Worm (Caenorhabditis elegans) whole organism, midembryonic: Measurements from ENCODE around the gene gcy-25.

ENCODE experiments used
- T22C8.4 ChIP-seq: fragments of 200-800 bp; sonication (Bioruptor generic); IDR thresholded peaks from 2 replicates; pipeline ENCODE4 v1.3.6; 2022; ENCODE audit warnings: missing genetic modification characterization, missing compliant biosample characterization
- cog-1 ChIP-seq: sonication (generic microtip); optimal IDR thresholded peaks from 2 replicates; lab custom pipeline; 2016; ENCODE audit warnings: missing genetic modification characterization, missing compliant biosample characterization
- flt-1 ChIP-seq: fragments of 200-800 bp; sonication (Bioruptor generic); IDR thresholded peaks from 2 replicates; pipeline ENCODE4 v1.3.6; 2022; ENCODE audit warnings: missing genetic modification characterization, missing compliant biosample characterization
- klf-2 ChIP-seq: fragments of 200-800 bp; sonication (Bioruptor generic); conservative IDR thresholded peaks from 2 replicates; pipeline ENCODE4 v1.3.6; 2022; ENCODE audit warnings: missing genetic modification reagents, missing genetic modification characterization, missing compliant biosample characterization
- med-1 ChIP-seq: sonication (generic microtip); optimal IDR thresholded peaks from 2 replicates; lab custom pipeline; 2017; ENCODE audit warnings: missing genetic modification characterization, mild to moderate bottlenecking, missing compliant biosample characterization, antibody characterized with exemption, missing genetic modification reagents; ENCODE audit not compliant: insufficient read depth
- ref-1 ChIP-seq: fragments of 200-800 bp; sonication (Bioruptor generic); conservative IDR thresholded peaks from 2 replicates; pipeline ENCODE4 v1.3.6; 2022; ENCODE audit warnings: missing genetic modification reagents, missing genetic modification characterization, missing compliant biosample characterization
- tab-1 ChIP-seq: fragments of 200-800 bp; sonication (Bioruptor generic); IDR thresholded peaks from 2 replicates; pipeline ENCODE4 v1.3.6; 2022; ENCODE audit warnings: missing genetic modification characterization, missing compliant biosample characterization
- ztf-23 ChIP-seq: fragments of 200-800 bp; sonication (Bioruptor generic); IDR thresholded peaks from 2 replicates; pipeline ENCODE4 v1.3.6; 2022; ENCODE audit warnings: missing genetic modification reagents, missing genetic modification characterization, missing compliant biosample characterization
- ztf-29 ChIP-seq: fragments of 200-800 bp; sonication (Bioruptor generic); IDR thresholded peaks from 2 replicates; pipeline ENCODE4 v1.3.6; 2022; ENCODE audit warnings: missing genetic modification reagents, missing genetic modification characterization, missing compliant biosample characterization

gcy-25 gene

ce11 chrIV:15872633-15873032 is at the start of gene gcy-25:
TSS of gene gcy-25 (plus strand) at chrIV:15872933.
- TF ChIP-seq tab-1 (GFP tag; lab: Robert Waterston, UW) (no peak), T22C8.4 (GFP tag; lab: Robert Waterston, UW) (no peak), ztf-23 (GFP tag; lab: Robert Waterston, UW) (no peak), med-1 (GFP tag; lab: Kevin White, UChicago) (no peak), cog-1 (no peak), klf-2 (GFP tag; lab: Robert Waterston, UW) (no peak), flt-1 (no peak), ref-1 (GFP tag; lab: Robert Waterston, UW) (no peak), ztf-29 (GFP tag; lab: Robert Waterston, UW) (no peak)

DNA sequence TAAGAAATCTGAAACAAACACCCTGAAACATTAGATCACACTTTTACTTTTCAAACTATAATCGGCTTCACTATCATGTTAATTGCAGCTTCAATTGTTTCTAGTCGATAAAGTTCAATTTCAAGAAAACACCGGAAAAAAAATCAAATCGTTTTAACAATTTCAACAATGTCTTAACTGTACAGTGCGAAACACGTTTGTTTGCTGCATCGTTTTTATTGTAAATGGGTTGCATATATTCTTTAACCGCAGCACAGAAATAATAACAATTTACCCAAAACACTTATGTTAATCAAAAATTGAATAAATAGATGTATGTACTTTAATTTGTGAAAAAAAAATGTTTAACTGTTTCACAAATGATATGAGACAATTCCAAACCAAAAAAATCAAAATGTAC is 28.7 kb upstream of the gcy-25 start:
- TF ChIP-seq flt-1 (no peak), med-1 (GFP tag; lab: Kevin White, UChicago) (no peak), klf-2 (GFP tag; lab: Robert Waterston, UW) (no peak), cog-1 (no peak), ztf-23 (GFP tag; lab: Robert Waterston, UW) (no peak), ztf-29 (GFP tag; lab: Robert Waterston, UW) (no peak), ref-1 (GFP tag; lab: Robert Waterston, UW) (no peak), T22C8.4 (GFP tag; lab: Robert Waterston, UW) (no peak), tab-1 (GFP tag; lab: Robert Waterston, UW) (no peak)

DNA sequence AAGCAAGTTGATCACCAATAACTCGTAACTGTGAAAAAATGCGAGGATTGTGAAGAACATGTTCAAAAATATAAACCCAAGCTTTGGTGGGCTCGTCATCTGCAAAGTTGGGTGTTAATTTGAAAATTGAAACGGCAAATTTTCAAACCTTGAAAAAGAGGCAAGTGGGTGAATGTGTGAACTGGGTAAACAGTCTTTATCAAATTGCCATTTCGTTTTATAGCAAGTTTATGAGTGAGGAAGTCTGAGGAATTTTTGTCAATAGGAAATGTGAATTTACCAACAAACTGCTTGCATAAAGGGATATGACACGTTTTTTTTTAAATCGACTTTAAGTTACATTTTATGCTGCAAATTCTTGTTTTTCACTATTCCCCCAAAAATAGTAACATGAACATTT is 26.2 kb upstream of the gcy-25 start, which contains the start of gene Y105C5A.1270:
Gene Y105C5A.1270 (minus strand): TSS at position 101 of the 400 bp plus-strand sequence.
- no peak for TF ChIP-seq med-1 (GFP tag; lab: Kevin White, UChicago)
- no peak for TF ChIP-seq ref-1 (GFP tag; lab: Robert Waterston, UW)
- no peak for TF ChIP-seq flt-1

ce11 chrIV:15847096-15847495 is 25.6 kb upstream of the gcy-25 start, which contains the start of gene Y105C5A.1269:
TSS of gene Y105C5A.1269 (plus strand) at chrIV:15847396.
- TF ChIP-seq ref-1 (GFP tag; lab: Robert Waterston, UW) (no peak), ztf-23 (GFP tag; lab: Robert Waterston, UW) (no peak), cog-1 (no peak), ztf-29 (GFP tag; lab: Robert Waterston, UW) (no peak), klf-2 (GFP tag; lab: Robert Waterston, UW) (no peak), med-1 (GFP tag; lab: Kevin White, UChicago) (no peak)

ce11 chrIV:15849656-15850055 is 23.1 kb upstream of the gcy-25 start, which contains the start of gene Y105C5A.24:
TSS of gene Y105C5A.24 (plus strand) at chrIV:15849875.
- no peak for TF ChIP-seq ztf-29 (GFP tag; lab: Robert Waterston, UW)
- no peak for TF ChIP-seq ref-1 (GFP tag; lab: Robert Waterston, UW)
- no peak for TF ChIP-seq tab-1 (GFP tag; lab: Robert Waterston, UW)
- TF ChIP-seq klf-2 (GFP tag; lab: Robert Waterston, UW), result no peak
- TF ChIP-seq T22C8.4 (GFP tag; lab: Robert Waterston, UW), result no peak

- TF ChIP-seq med-1 (GFP tag; lab: Kevin White, UChicago), result no peak
- TF ChIP-seq ztf-23 (GFP tag; lab: Robert Waterston, UW), result no peak
- TF ChIP-seq ztf-29 (GFP tag; lab: Robert Waterston, UW), result no peak
Observed at ce11 chrIV:15850647-15851046, 22.1 kb upstream of the gcy-25 start.

ce11 chrIV:15852875-15853793 is 19.6 kb upstream of the gcy-25 start:
- no peak for TF ChIP-seq T22C8.4 (GFP tag; lab: Robert Waterston, UW)

DNA sequence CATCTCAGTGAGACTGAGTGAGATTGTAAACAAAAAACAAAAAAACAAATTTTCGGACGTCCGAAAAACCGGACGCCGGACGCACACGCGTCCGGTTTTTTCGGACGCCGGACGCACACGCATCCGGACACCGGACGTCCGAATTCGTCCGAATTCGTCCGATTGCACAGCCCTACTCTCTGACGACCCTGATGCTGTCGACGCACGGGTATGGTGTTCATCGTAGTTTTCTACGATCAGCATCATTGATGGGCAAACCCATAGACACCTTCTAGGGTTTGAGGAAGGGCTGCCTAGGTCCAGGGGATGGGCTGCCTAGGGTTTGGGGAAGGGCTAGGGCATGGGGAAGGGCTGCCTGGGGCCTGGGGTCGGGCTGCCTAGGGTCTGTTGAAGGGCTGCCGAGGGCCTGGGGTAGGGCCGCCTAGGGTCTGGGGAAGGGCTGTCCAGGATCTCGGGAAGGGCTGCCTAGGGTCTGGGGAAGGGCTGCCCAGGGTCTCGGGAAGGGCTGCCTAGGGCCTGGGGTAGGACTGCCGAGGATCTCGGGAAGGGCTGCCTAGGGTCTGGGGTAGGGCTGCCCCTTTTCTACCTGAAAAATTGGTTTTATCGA is 18.8 kb upstream of the gcy-25 start:
- TF ChIP-seq klf-2 (GFP tag; lab: Robert Waterston, UW), result no peak
- peak; percentile 57; the same call in 1 of the 2 replicates for TF ChIP-seq flt-1
- TF ChIP-seq ztf-23 (GFP tag; lab: Robert Waterston, UW), result no peak

- TF ChIP-seq ref-1 (GFP tag; lab: Robert Waterston, UW), result no peak
- no peak for TF ChIP-seq cog-1
- no peak for TF ChIP-seq T22C8.4 (GFP tag; lab: Robert Waterston, UW)
- TF ChIP-seq klf-2 (GFP tag; lab: Robert Waterston, UW), result no peak
- no peak for TF ChIP-seq tab-1 (GFP tag; lab: Robert Waterston, UW)
- no peak for TF ChIP-seq ztf-23 (GFP tag; lab: Robert Waterston, UW)
- TF ChIP-seq ztf-29 (GFP tag; lab: Robert Waterston, UW), result no peak
- no peak for TF ChIP-seq flt-1
- TF ChIP-seq med-1 (GFP tag; lab: Kevin White, UChicago), result no peak
Observed at ce11 chrIV:15861499-15861898, 11.2 kb upstream of the gcy-25 start.

DNA sequence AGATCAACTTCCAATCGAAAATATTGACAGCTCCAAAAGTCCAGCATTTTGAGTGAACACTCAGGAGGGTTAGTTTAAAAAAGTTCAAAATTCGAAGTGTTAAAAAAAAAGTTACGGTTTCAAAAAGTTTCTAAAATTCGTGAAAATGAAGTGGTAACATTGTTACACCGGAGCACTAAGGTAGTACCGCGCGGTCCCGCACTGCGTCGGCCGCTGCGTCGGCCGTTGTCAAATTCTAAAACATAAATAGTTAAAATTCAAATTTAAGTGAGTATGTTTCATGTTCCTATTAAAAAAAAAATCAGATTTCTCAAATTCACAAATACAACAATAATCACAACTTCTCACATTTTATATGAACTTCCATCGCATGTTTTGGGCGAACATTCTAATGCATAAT is 4.4 kb upstream of the gcy-25 start:
- no peak for TF ChIP-seq ztf-29 (GFP tag; lab: Robert Waterston, UW)
- TF ChIP-seq klf-2 (GFP tag; lab: Robert Waterston, UW), result no peak
